Fruit fly (Drosophila melanogaster) whole organism, embryonic: ENCODE measurements around the gene CG9132.

Experiments
- CG10321 ChIP-seq: fragments of 200-800 bp; sonication (Bioruptor generic); IDR thresholded peaks from 2 replicates; pipeline ENCODE4 v1.3.6; 2022; ENCODE audit warnings: missing biosample characterization, missing genetic modification characterization
- CG12155 ChIP-seq: fragments of 200-800 bp; sonication (Bioruptor generic); optimal IDR thresholded peaks from 3 replicates; lab custom pipeline; 2016; ENCODE audit warnings: missing biosample characterization, missing genetic modification characterization
- CG12236 ChIP-seq: fragments of 200-800 bp; sonication (Bioruptor generic); optimal IDR thresholded peaks from 2 replicates; lab custom pipeline; 2016; ENCODE audit warnings: missing biosample characterization, missing genetic modification characterization
- CG12744 ChIP-seq: fragments of 200-800 bp; sonication (Bioruptor generic); optimal IDR thresholded peaks from 2 replicates; lab custom pipeline; 2016; ENCODE audit warnings: missing biosample characterization, missing genetic modification characterization
- CG15601 ChIP-seq: fragments of 200-800 bp; sonication (Bioruptor generic); optimal IDR thresholded peaks from 3 replicates; lab custom pipeline; 2019; ENCODE audit warnings: missing biosample characterization, mild to moderate bottlenecking, missing genetic modification characterization, moderate library complexity
- CG17568 ChIP-seq: fragments of 200-800 bp; sonication (Bioruptor generic); optimal IDR thresholded peaks from 2 replicates; lab custom pipeline; 2018; ENCODE audit warnings: missing biosample characterization, mild to moderate bottlenecking, missing genetic modification characterization, moderate library complexity
- CG17612 ChIP-seq: fragments of 200-800 bp; sonication (Bioruptor generic); IDR thresholded peaks from 2 replicates; pipeline ENCODE4 v1.3.6; 2022; ENCODE audit warnings: missing biosample characterization, missing genetic modification characterization
- CG17912 ChIP-seq: fragments of 200-800 bp; sonication (Bioruptor generic); optimal IDR thresholded peaks from 2 replicates; lab custom pipeline; 2018; ENCODE audit warnings: missing biosample characterization, mild to moderate bottlenecking, missing genetic modification characterization
- CG33213 ChIP-seq: fragments of 200-800 bp; sonication (Bioruptor generic); optimal IDR thresholded peaks from 3 replicates; lab custom pipeline; 2016; ENCODE audit warnings: missing biosample characterization, missing genetic modification characterization
- CG34422 ChIP-seq: fragments of 200-800 bp; sonication (Bioruptor generic); IDR thresholded peaks from 3 replicates; pipeline ENCODE4 v1.3.6; 2022; ENCODE audit warnings: missing biosample characterization, missing genetic modification characterization
- CG3847 ChIP-seq: fragments of 200-800 bp; sonication (Bioruptor generic); IDR thresholded peaks from 2 replicates; pipeline ENCODE4 v1.3.6; 2022; ENCODE audit warnings: missing biosample characterization, missing genetic modification characterization
- CG4617 ChIP-seq: fragments of 200-800 bp; sonication (Bioruptor generic); optimal IDR thresholded peaks from 3 replicates; lab custom pipeline; 2016; ENCODE audit warnings: missing biosample characterization, missing genetic modification characterization, borderline replicate concordance
- CG6272 ChIP-seq: fragments of 200-800 bp; sonication (Bioruptor generic); IDR thresholded peaks from 2 replicates; pipeline ENCODE4 v1.3.6; 2022; ENCODE audit warnings: missing biosample characterization, missing genetic modification characterization
- CG6689 ChIP-seq: fragments of 200-800 bp; sonication (Bioruptor generic); IDR thresholded peaks from 2 replicates; pipeline ENCODE4 v1.3.6; 2022; ENCODE audit warnings: missing biosample characterization, missing genetic modification characterization
- CG7928 ChIP-seq: fragments of 200-800 bp; sonication (Bioruptor generic); optimal IDR thresholded peaks from 2 replicates; lab custom pipeline; 2017; ENCODE audit warnings: missing biosample characterization, mild to moderate bottlenecking, missing genetic modification characterization
- CG7963 ChIP-seq: fragments of 200-800 bp; sonication (Bioruptor generic); IDR thresholded peaks from 3 replicates; pipeline ENCODE4 v1.3.6; 2022; ENCODE audit warnings: missing biosample characterization, missing genetic modification characterization; ENCODE audit not compliant: partially characterized antibody
- CG7987 ChIP-seq: fragments of 200-800 bp; sonication (Bioruptor generic); optimal IDR thresholded peaks from 2 replicates; lab custom pipeline; 2018; ENCODE audit warnings: missing biosample characterization, mild to moderate bottlenecking, missing genetic modification characterization, moderate library complexity
- CG8089 ChIP-seq: fragments of 200-800 bp; sonication (Bioruptor generic); optimal IDR thresholded peaks from 3 replicates; lab custom pipeline; 2016; ENCODE audit warnings: missing biosample characterization, missing genetic modification characterization
- CG9437 ChIP-seq: fragments of 200-800 bp; sonication (Bioruptor generic); optimal IDR thresholded peaks from 2 replicates; lab custom pipeline; 2018; ENCODE audit warnings: missing biosample characterization, mild to moderate bottlenecking, missing genetic modification characterization
- CG9797 ChIP-seq: fragments of 200-800 bp; sonication (Bioruptor generic); optimal IDR thresholded peaks from 3 replicates; lab custom pipeline; 2018; ENCODE audit warnings: missing biosample characterization, mild to moderate bottlenecking, missing genetic modification characterization
- CG9876 ChIP-seq: fragments of 200-800 bp; sonication (Bioruptor generic); optimal IDR thresholded peaks from 2 replicates; lab custom pipeline; 2016; ENCODE audit warnings: missing biosample characterization, missing genetic modification characterization
- Dfd ChIP-seq, 2 experiments: fragments of >200 bp; optimal IDR thresholded peaks; 2 replicates each; lab custom pipeline; 2017; ENCODE audit warnings: missing biosample characterization in 2 of 2, missing genetic modification characterization in 2 of 2
- Gsc ChIP-seq: fragments of 200-800 bp; sonication (Bioruptor generic); IDR thresholded peaks from 2 replicates; pipeline ENCODE4 v1.3.6; 2022; ENCODE audit warnings: missing biosample characterization, missing genetic modification characterization
- H15 ChIP-seq: fragments of 200-800 bp; sonication (Bioruptor generic); IDR thresholded peaks from 3 replicates; pipeline ENCODE4 v1.3.6; 2022; ENCODE audit warnings: missing biosample characterization, missing genetic modification characterization
- Hr51 ChIP-seq, 2 experiments: fragments of 200-800 bp; sonication (Bioruptor generic); optimal IDR thresholded peaks; 2 replicates in 1 of 2; 3 replicates in 1 of 2; lab custom pipeline; 2016 to 2018; ENCODE audit warnings: missing biosample characterization in 2 of 2, missing genetic modification characterization in 2 of 2, mild to moderate bottlenecking in 1 of 2, moderate library complexity in 1 of 2
- Meics ChIP-seq: fragments of 200-800 bp; sonication (Bioruptor generic); optimal IDR thresholded peaks from 2 replicates; lab custom pipeline; 2017; ENCODE audit warnings: missing biosample characterization, mild to moderate bottlenecking, missing genetic modification characterization
- Mes4 ChIP-seq: fragments of 200-800 bp; sonication (Bioruptor generic); optimal IDR thresholded peaks from 2 replicates; lab custom pipeline; 2016; ENCODE audit warnings: missing biosample characterization, missing genetic modification characterization
- Mrtf ChIP-seq: fragments of 200-800 bp; sonication (Bioruptor generic); IDR thresholded peaks from 3 replicates; pipeline ENCODE4 v1.3.6; 2022; ENCODE audit warnings: missing biosample characterization, missing genetic modification characterization
- Myb ChIP-seq: fragments of 200-800 bp; sonication (Bioruptor generic); optimal IDR thresholded peaks from 2 replicates; lab custom pipeline; 2016; ENCODE audit warnings: missing biosample characterization, missing genetic modification characterization
- NC2β ChIP-seq: fragments of 200-800 bp; sonication (Bioruptor generic); optimal IDR thresholded peaks from 2 replicates; lab custom pipeline; 2016; ENCODE audit warnings: missing biosample characterization, missing genetic modification characterization
- Ravus ChIP-seq: fragments of 200-800 bp; sonication (Bioruptor generic); IDR thresholded peaks from 2 replicates; pipeline ENCODE4 v1.3.6; 2022; ENCODE audit warnings: missing biosample characterization, missing genetic modification characterization
- Sox102F ChIP-seq: fragments of 200-800 bp; sonication (Bioruptor generic); optimal IDR thresholded peaks from 2 replicates; lab custom pipeline; 2018; ENCODE audit warnings: missing biosample characterization, mild to moderate bottlenecking, missing genetic modification characterization, moderate library complexity
- Sry-δ ChIP-seq: fragments of 200-800 bp; sonication (Bioruptor generic); optimal IDR thresholded peaks from 2 replicates; lab custom pipeline; 2016; ENCODE audit warnings: missing biosample characterization, missing genetic modification characterization
- Tbp ChIP-seq: fragments of >200 bp; optimal IDR thresholded peaks from 2 replicates; lab custom pipeline; 2018; ENCODE audit warnings: missing biosample characterization, missing genetic modification characterization
- Xrp1 ChIP-seq: fragments of 200-800 bp; sonication (Bioruptor generic); IDR thresholded peaks from 2 replicates; pipeline ENCODE4 v1.3.6; 2022; ENCODE audit warnings: missing biosample characterization, missing genetic modification characterization
- ase ChIP-seq: fragments of 200-800 bp; sonication (Bioruptor generic); IDR thresholded peaks from 3 replicates; pipeline ENCODE4 v1.3.6; 2022; ENCODE audit warnings: missing biosample characterization, missing genetic modification characterization
- fu2 ChIP-seq: fragments of 200-800 bp; sonication (Bioruptor generic); optimal IDR thresholded peaks from 2 replicates; lab custom pipeline; 2016; ENCODE audit warnings: missing biosample characterization, missing genetic modification characterization
- gfzf ChIP-seq: fragments of 200-800 bp; sonication (Bioruptor generic); optimal IDR thresholded peaks from 2 replicates; lab custom pipeline; 2016; ENCODE audit warnings: missing biosample characterization, mild to moderate bottlenecking, missing genetic modification characterization, moderate library complexity
- gro ChIP-seq: fragments of 200-800 bp; sonication (Bioruptor generic); optimal IDR thresholded peaks from 2 replicates; lab custom pipeline; 2016; ENCODE audit warnings: missing biosample characterization, missing genetic modification characterization
- hbn ChIP-seq: fragments of 200-800 bp; sonication (Bioruptor generic); IDR thresholded peaks from 2 replicates; pipeline ENCODE4 v1.3.6; 2022; ENCODE audit warnings: missing biosample characterization, missing genetic modification characterization; ENCODE audit not compliant: partially characterized antibody
- jumu ChIP-seq: fragments of 200-800 bp; sonication (Bioruptor generic); optimal IDR thresholded peaks from 3 replicates; lab custom pipeline; 2016; ENCODE audit warnings: missing biosample characterization, missing genetic modification characterization
- knrl ChIP-seq: fragments of 200-800 bp; sonication (Bioruptor generic); IDR thresholded peaks from 3 replicates; pipeline ENCODE4 v1.3.6; 2022; ENCODE audit warnings: missing biosample characterization, missing genetic modification characterization; ENCODE audit not compliant: partially characterized antibody
- lola ChIP-seq, 3 experiments: fragments of >200 bp in 2 of 3; fragments of 200-800 bp in 1 of 3; sonication (Bioruptor generic) in 1 of 3; optimal IDR thresholded peaks; 2 replicates each; lab custom pipeline; 2017 to 2019; ENCODE audit warnings: missing biosample characterization in 3 of 3, missing genetic modification characterization in 3 of 3, mild to moderate bottlenecking in 1 of 3, moderate library complexity in 1 of 3
- mirr ChIP-seq: fragments of 200-800 bp; sonication (Bioruptor generic); optimal IDR thresholded peaks from 3 replicates; lab custom pipeline; 2018; ENCODE audit warnings: missing biosample characterization, mild to moderate bottlenecking, missing genetic modification characterization
- nmo ChIP-seq: fragments of 200-800 bp; sonication (Bioruptor generic); optimal IDR thresholded peaks from 2 replicates; lab custom pipeline; 2018; ENCODE audit warnings: missing biosample characterization, mild to moderate bottlenecking, missing genetic modification characterization, moderate library complexity
- p53 ChIP-seq: fragments of 200-800 bp; sonication (Bioruptor generic); optimal IDR thresholded peaks from 2 replicates; lab custom pipeline; 2016; ENCODE audit warnings: missing biosample characterization, missing genetic modification characterization
- run ChIP-seq: fragments of 200-800 bp; sonication (Bioruptor generic); optimal IDR thresholded peaks from 3 replicates; lab custom pipeline; 2018; ENCODE audit warnings: missing biosample characterization, mild to moderate bottlenecking, missing genetic modification characterization
- ssp ChIP-seq: fragments of 200-800 bp; sonication (Bioruptor generic); IDR thresholded peaks from 2 replicates; pipeline ENCODE4 v1.3.6; 2022; ENCODE audit warnings: missing biosample characterization, missing genetic modification characterization
- twi ChIP-seq: fragments of 200-800 bp; optimal IDR thresholded peaks from 2 replicates; lab custom pipeline; 2019; ENCODE audit warnings: missing biosample characterization, mild to moderate bottlenecking, missing genetic modification characterization, moderate library complexity
- zen2 ChIP-seq: fragments of 200-800 bp; sonication (Bioruptor generic); IDR thresholded peaks from 3 replicates; pipeline ENCODE4 v1.3.6; 2022; ENCODE audit warnings: missing biosample characterization, missing genetic modification characterization; ENCODE audit not compliant: partially characterized antibody

Gene CG9132

DNA sequence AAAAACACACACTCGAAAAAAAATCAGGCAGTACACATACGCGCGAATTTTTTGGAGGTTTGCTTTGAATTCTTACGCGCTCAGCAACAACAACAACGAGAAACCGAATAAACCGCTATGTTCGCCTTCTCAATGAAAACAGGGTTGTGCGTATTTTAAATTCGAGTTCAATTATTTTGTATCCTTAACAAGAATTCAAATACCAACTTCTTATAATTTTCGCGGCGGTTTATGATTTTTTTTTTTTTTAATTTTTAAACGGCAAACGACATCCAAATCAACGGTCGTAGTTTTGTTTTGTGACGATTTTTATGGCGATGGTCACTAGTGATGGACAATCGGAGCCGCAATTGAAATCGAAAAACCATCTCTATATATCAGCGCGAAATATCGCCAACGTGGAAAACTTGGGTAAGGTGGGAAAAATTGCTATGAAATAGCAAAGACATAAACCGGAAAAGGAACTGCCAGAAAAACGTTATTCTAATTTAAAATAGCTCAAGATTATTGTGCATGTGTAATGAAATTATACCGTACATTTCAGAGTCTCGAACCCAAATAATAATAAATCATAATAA is 48.8 kb downstream of the CG9132 start, which contains the start of gene goe (continued):
- TF ChIP-seq CG7987 (GFP tag; lab: Kevin White, UChicago): peak; percentile 83
- peak; percentile 79 for TF ChIP-seq CG12155
- TF ChIP-seq CG17568: peak; percentile 83
- peak; percentile 85 for TF ChIP-seq Mes4 (GFP tag; lab: Kevin White, UChicago)
- peak; percentile 85 for TF ChIP-seq CG15601 (tag; lab: Kevin White, UChicago)
- TF ChIP-seq gfzf (GFP tag; lab: Kevin White, UChicago): peak; percentile 65
- peak; percentile 87 for TF ChIP-seq fu2
- peak; percentile 85 for TF ChIP-seq Meics (GFP tag; lab: Kevin White, UChicago)
- peak; percentile 53 for TF ChIP-seq run (tag; lab: Kevin White, UChicago)
- peak; percentile 65; the same call in 1 of the 3 replicates for TF ChIP-seq CG7963 (GFP tag; lab: Robert Waterston, UW)
- TF ChIP-seq CG3847 (GFP tag; lab: Robert Waterston, UW): peak; percentile 81
- peak; percentile 54 for TF ChIP-seq Xrp1 (GFP tag; lab: Robert Waterston, UW)
- TF ChIP-seq CG9797: peak; percentile 41
- no peak for TF ChIP-seq Tbp (GFP tag; lab: Kevin White, UChicago)
- TF ChIP-seq NC2β (GFP tag; lab: Kevin White, UChicago): peak; percentile 91
- TF ChIP-seq Ravus (GFP tag; lab: Robert Waterston, UW): peak; percentile 2; the same call in 1 of the 2 replicates
- peak; percentile 60; the same call in 1 of the 2 replicates for TF ChIP-seq CG17612 (GFP tag; lab: Robert Waterston, UW)
- peak; percentile 53 for TF ChIP-seq Sox102F
- no peak for TF ChIP-seq Gsc (GFP tag; lab: Robert Waterston, UW)
- TF ChIP-seq Hr51 (GFP tag; optimal IDR thresholded peaks at IDR 0.05; lab: Kevin White, UChicago): peak; percentile 61 to 87
- TF ChIP-seq CG7928 (GFP tag; lab: Kevin White, UChicago): peak; percentile 46
- TF ChIP-seq nmo (GFP tag; lab: Kevin White, UChicago): peak; percentile 76
- peak; percentile 85 for TF ChIP-seq p53 (GFP tag; lab: Kevin White, UChicago)
- peak; percentile 68; the same call in 2 of the 3 replicates for TF ChIP-seq H15 (GFP tag; lab: Robert Waterston, UW)
- peak; percentile 75 for TF ChIP-seq CG34422 (GFP tag; lab: Robert Waterston, UW)
- peak; percentile 89 for TF ChIP-seq CG33213 (GFP tag; lab: Kevin White, UChicago)
- peak; percentile 56 for TF ChIP-seq CG9437 (GFP tag; lab: Kevin White, UChicago)
- TF ChIP-seq twi (tag; lab: Kevin White, UChicago): peak; percentile 63
- TF ChIP-seq zen2: peak; percentile 71
- TF ChIP-seq CG6272 (GFP tag; lab: Robert Waterston, UW): peak; percentile 60
- peak; percentile 62 for TF ChIP-seq CG8089 (GFP tag; lab: Kevin White, UChicago)
- TF ChIP-seq CG12744 (GFP tag; lab: Kevin White, UChicago): peak; percentile 76
- peak; percentile 73; the same call in 2 of the 3 replicates for TF ChIP-seq ase (GFP tag; lab: Robert Waterston, UW)
- TF ChIP-seq CG4617: peak; percentile 25
- TF ChIP-seq mirr: peak; percentile 70
- TF ChIP-seq CG10321: peak; percentile 55
- peak; percentile 81 for TF ChIP-seq CG12236 (GFP tag; lab: Kevin White, UChicago)
- peak; percentile 74 for TF ChIP-seq Mrtf (GFP tag; lab: Robert Waterston, UW)
- peak; percentile 84 for TF ChIP-seq jumu
- TF ChIP-seq CG17912: peak; percentile 91
- peak; percentile 98 for TF ChIP-seq Sry-δ
- TF ChIP-seq hbn: peak; percentile 87
- TF ChIP-seq CG9876 (GFP tag; lab: Kevin White, UChicago): peak; percentile 95
- peak; percentile 87 for TF ChIP-seq knrl (GFP tag; lab: Robert Waterston, UW)
- peak; percentile 63 for TF ChIP-seq ssp
- peak; percentile 94 for TF ChIP-seq gro (GFP tag; lab: Kevin White, UChicago)
- TF ChIP-seq lola (GFP tag; optimal IDR thresholded peaks at IDR 0.05; lab: Kevin White, UChicago): peak in 1 of 3 experiments; percentile 28
- no peak for TF ChIP-seq Dfd (GFP tag; optimal IDR thresholded peaks at IDR 0.05; lab: Kevin White, UChicago)
- peak; percentile 57 for TF ChIP-seq CG6689 (GFP tag; lab: Robert Waterston, UW)
- peak; percentile 95 for TF ChIP-seq Myb (GFP tag; lab: Kevin White, UChicago)
